Worm (Caenorhabditis elegans) whole organism, L4 larva: Measurements from ENCODE around the gene smvt-1.
A peak's percentile ranks its signal among the peaks of the same experiment; 100 is the strongest.

Experiments
- D1046.2 ChIP-seq: fragments of 200-800 bp; sonication (Bioruptor generic); IDR thresholded peaks from 2 replicates; pipeline ENCODE4 v1.3.6; 2022; ENCODE audit warnings: missing genetic modification characterization, missing compliant biosample characterization
- F26F4.8 ChIP-seq: fragments of 200-800 bp; sonication (Bioruptor generic); conservative IDR thresholded peaks from 2 replicates; pipeline ENCODE4 v1.3.6; 2022; ENCODE audit warnings: missing genetic modification characterization, missing compliant biosample characterization
- F37D6.2 ChIP-seq: sonication (generic microtip); optimal IDR thresholded peaks from 2 replicates; lab custom pipeline; 2016; ENCODE audit warnings: mild to moderate bottlenecking, missing genetic modification characterization, missing compliant biosample characterization
- F44E2.7 ChIP-seq: fragments of 200-800 bp; sonication (Bioruptor generic); IDR thresholded peaks from 2 replicates; pipeline ENCODE4 v2.1.2; 2022; ENCODE audit warnings: missing genetic modification characterization, missing compliant biosample characterization
- F49E8.2 ChIP-seq: sonication (generic microtip); optimal IDR thresholded peaks from 2 replicates; lab custom pipeline; 2016; ENCODE audit warnings: missing compliant biosample characterization, mild to moderate bottlenecking, missing genetic modification characterization, borderline replicate concordance
- T20F7.1 ChIP-seq: fragments of 200-800 bp; sonication (Bioruptor generic); optimal IDR thresholded peaks from 2 replicates; lab custom pipeline; 2018; ENCODE audit warnings: mild to moderate bottlenecking, missing genetic modification characterization, missing compliant biosample characterization
- Y105C5A.15 ChIP-seq: fragments of 200-800 bp; sonication (Bioruptor generic); IDR thresholded peaks from 2 replicates; pipeline ENCODE4 v1.3.6; 2022; ENCODE audit warnings: missing genetic modification characterization, missing compliant biosample characterization
- Y48G9A.11 ChIP-seq: fragments of 200-800 bp; sonication (Bioruptor generic); IDR thresholded peaks from 2 replicates; pipeline ENCODE4 v1.3.6; 2022; ENCODE audit warnings: missing genetic modification reagents, missing genetic modification characterization, missing compliant biosample characterization
- aha-1 ChIP-seq: fragments of 150-350 bp; peaks from one replicate; lab custom pipeline; 2014; ENCODE audit warnings: missing biosample characterization, missing genetic modification characterization
- attf-4 ChIP-seq: sonication (generic microtip); optimal IDR thresholded peaks from 3 replicates; lab custom pipeline; 2017; ENCODE audit warnings: missing biosample characterization, missing genetic modification characterization
- ceh-20 ChIP-seq: fragments of 200-800 bp; sonication (Bioruptor generic); IDR thresholded peaks from 2 replicates; pipeline ENCODE4 v1.3.6; 2022; ENCODE audit warnings: missing genetic modification reagents, missing genetic modification characterization, missing compliant biosample characterization
- ceh-44 ChIP-seq: fragments of 200-800 bp; sonication (Bioruptor generic); IDR thresholded peaks from 2 replicates; pipeline ENCODE4 v1.3.6; 2022; ENCODE audit warnings: missing genetic modification reagents, missing genetic modification characterization, missing compliant biosample characterization
- ceh-62 ChIP-seq: sonication (generic microtip); optimal IDR thresholded peaks from 2 replicates; lab custom pipeline; 2017; ENCODE audit warnings: missing biosample characterization, missing genetic modification characterization
- cey-2 ChIP-seq: sonication (generic microtip); optimal IDR thresholded peaks from 3 replicates; lab custom pipeline; 2017; ENCODE audit warnings: missing genetic modification characterization, mild to moderate bottlenecking, missing compliant biosample characterization, antibody characterized with exemption, borderline replicate concordance; ENCODE audit not compliant: insufficient read depth
- ctbp-1 ChIP-seq: fragments of 200-800 bp; sonication (Bioruptor generic); IDR thresholded peaks from 2 replicates; pipeline ENCODE4 v1.3.6; 2022; ENCODE audit warnings: missing genetic modification reagents, missing genetic modification characterization, missing compliant biosample characterization
- daf-12 ChIP-seq: fragments of 150-350 bp; optimal IDR thresholded peaks from 2 replicates; lab custom pipeline; 2014; ENCODE audit warnings: missing biosample characterization, missing genetic modification reagents, missing genetic modification characterization
- daf-16 ChIP-seq, 3 experiments: sonication (generic microtip); optimal IDR thresholded peaks; 2 replicates each; lab custom pipeline; 2016 to 2017; ENCODE audit warnings: missing genetic modification characterization in 3 of 3, missing genetic modification reagents in 3 of 3, mild to moderate bottlenecking in 2 of 3, missing compliant biosample characterization in 2 of 3, missing biosample characterization in 1 of 3, moderate library complexity in 1 of 3
- daf-19 ChIP-seq: fragments of 200-800 bp; sonication (Bioruptor generic); conservative IDR thresholded peaks from 2 replicates; pipeline ENCODE4 v1.3.6; 2022; ENCODE audit warnings: missing genetic modification characterization, missing compliant biosample characterization
- dmd-8 ChIP-seq: fragments of 200-800 bp; sonication (Bioruptor generic); IDR thresholded peaks from 2 replicates; pipeline ENCODE4 v1.3.6; 2022; ENCODE audit warnings: missing genetic modification characterization, missing compliant biosample characterization
- dmd-9 ChIP-seq: fragments of 200-800 bp; sonication (Bioruptor generic); IDR thresholded peaks from 2 replicates; pipeline ENCODE4 v1.3.6; 2022; ENCODE audit warnings: missing genetic modification reagents, missing genetic modification characterization, missing compliant biosample characterization
- duxl-1 ChIP-seq: sonication (generic microtip); optimal IDR thresholded peaks from 2 replicates; lab custom pipeline; 2016; ENCODE audit warnings: mild to moderate bottlenecking, missing genetic modification characterization, moderate library complexity, missing compliant biosample characterization; ENCODE audit not compliant: poor library complexity
- dve-1 ChIP-seq: sonication (generic microtip); optimal IDR thresholded peaks from 2 replicates; lab custom pipeline; 2017; ENCODE audit warnings: antibody characterized with exemption, mild to moderate bottlenecking, missing genetic modification characterization, missing compliant biosample characterization; ENCODE audit not compliant: insufficient read depth
- egl-43 ChIP-seq: fragments of 200-800 bp; sonication (Bioruptor generic); IDR thresholded peaks from 2 replicates; pipeline ENCODE4 v1.3.6; 2022; ENCODE audit warnings: missing genetic modification reagents, missing genetic modification characterization, missing compliant biosample characterization
- fos-1 ChIP-seq: fragments of 150-350 bp; optimal IDR thresholded peaks from 2 replicates; lab custom pipeline; 2014; ENCODE audit warnings: missing biosample characterization, missing genetic modification characterization
- lim-7 ChIP-seq: fragments of 200-800 bp; sonication (Bioruptor generic); IDR thresholded peaks from 2 replicates; pipeline ENCODE4 v1.3.6; 2022; ENCODE audit warnings: missing genetic modification characterization, missing compliant biosample characterization
- lin-29 ChIP-seq: fragments of 200-800 bp; sonication (Bioruptor generic); IDR thresholded peaks from 2 replicates; pipeline ENCODE4 v1.3.6; 2022; ENCODE audit warnings: missing genetic modification reagents, missing genetic modification characterization, missing compliant biosample characterization
- lin-39 ChIP-seq: fragments of 150-350 bp; optimal IDR thresholded peaks from 2 replicates; lab custom pipeline; 2014; ENCODE audit warnings: missing biosample characterization, missing genetic modification reagents, missing genetic modification characterization
- mdl-1 ChIP-seq, 2 experiments: fragments of 150-350 bp in 1 of 2; sonication (generic microtip) in 1 of 2; optimal IDR thresholded peaks; 2 replicates each; lab custom pipeline; 2014 to 2017; ENCODE audit warnings: missing biosample characterization in 2 of 2, missing genetic modification characterization in 2 of 2
- mxl-2 ChIP-seq: fragments of 200-800 bp; sonication (Bioruptor generic); conservative IDR thresholded peaks from 2 replicates; pipeline ENCODE4 v1.3.6; 2022; ENCODE audit warnings: missing genetic modification reagents, missing genetic modification characterization, missing compliant biosample characterization
- nhr-111 ChIP-seq: fragments of 200-800 bp; sonication (Bioruptor generic); optimal IDR thresholded peaks from 2 replicates; lab custom pipeline; 2018; ENCODE audit warnings: mild to moderate bottlenecking, missing genetic modification characterization, missing compliant biosample characterization
- nhr-25 ChIP-seq: sonication (generic microtip); optimal IDR thresholded peaks from 2 replicates; lab custom pipeline; 2017; ENCODE audit warnings: missing genetic modification characterization, mild to moderate bottlenecking, missing compliant biosample characterization, antibody characterized with exemption, moderate library complexity, borderline replicate concordance; ENCODE audit not compliant: insufficient read depth
- nhr-42 ChIP-seq: fragments of 200-800 bp; sonication (Bioruptor generic); IDR thresholded peaks from 2 replicates; pipeline ENCODE4 v1.3.6; 2022; ENCODE audit warnings: missing genetic modification characterization, missing compliant biosample characterization
- nhr-77 ChIP-seq: fragments of 150-350 bp; optimal IDR thresholded peaks from 2 replicates; lab custom pipeline; 2014; ENCODE audit warnings: missing biosample characterization, missing genetic modification characterization
- pha-4 ChIP-seq, 2 experiments: fragments of 150-350 bp in 1 of 2; fragments of 200-800 bp in 1 of 2; sonication (Bioruptor generic) in 1 of 2; IDR thresholded peaks in 1 of 2; optimal IDR thresholded peaks in 1 of 2; 2 replicates each; pipeline versions ENCODE4 v1.3.6 to Lab custom; 2014 to 2022; ENCODE audit warnings: missing genetic modification characterization in 2 of 2, missing genetic modification reagents in 2 of 2, missing biosample characterization in 1 of 2, missing compliant biosample characterization in 1 of 2
- rbr-2 ChIP-seq: sonication (generic microtip); optimal IDR thresholded peaks from 2 replicates; lab custom pipeline; 2016; ENCODE audit warnings: missing genotype, missing genetic modification characterization, missing compliant biosample characterization
- saeg-2 ChIP-seq: fragments of 200-800 bp; sonication (Bioruptor generic); IDR thresholded peaks from 2 replicates; pipeline ENCODE4 v1.3.6; 2022; ENCODE audit warnings: missing genetic modification reagents, missing genetic modification characterization, missing compliant biosample characterization
- set-16 ChIP-seq: fragments of 200-800 bp; sonication (Bioruptor generic); IDR thresholded peaks from 2 replicates; pipeline ENCODE4 v1.3.6; 2022; ENCODE audit warnings: missing genetic modification reagents, missing genetic modification characterization, missing compliant biosample characterization
- skn-1 ChIP-seq: fragments of 150-350 bp; optimal IDR thresholded peaks from 2 replicates; lab custom pipeline; 2014; ENCODE audit warnings: missing biosample characterization, missing genetic modification characterization
- snpc-1.2 ChIP-seq: fragments of 200-800 bp; sonication (Bioruptor generic); IDR thresholded peaks from 2 replicates; pipeline ENCODE4 v1.3.6; 2022; ENCODE audit warnings: missing genetic modification reagents, missing genetic modification characterization, missing compliant biosample characterization
- spr-3 ChIP-seq: fragments of 200-800 bp; sonication (Bioruptor generic); optimal IDR thresholded peaks from 2 replicates; lab custom pipeline; 2018; ENCODE audit warnings: mild to moderate bottlenecking, missing genetic modification characterization, missing compliant biosample characterization
- tra-1 ChIP-seq: fragments of 200-800 bp; sonication (Bioruptor generic); IDR thresholded peaks from 2 replicates; pipeline ENCODE4 v1.3.6; 2022; ENCODE audit warnings: missing genetic modification reagents, missing genetic modification characterization, missing compliant biosample characterization
- unc-62 ChIP-seq, 3 experiments: fragments of 150-350 bp in 1 of 3; sonication (generic microtip); optimal IDR thresholded peaks in 2 of 3; peaks in 1 of 3; 1 replicate in 1 of 3; 2 replicates in 2 of 3; lab custom pipeline; 2014 to 2017; ENCODE audit warnings: missing biosample characterization in 3 of 3, missing genetic modification characterization in 3 of 3, missing genetic modification reagents in 3 of 3, missing genotype in 1 of 3
- zfp-3 ChIP-seq: fragments of 200-800 bp; sonication (Bioruptor generic); conservative IDR thresholded peaks from 2 replicates; pipeline ENCODE4 v1.3.6; 2022; ENCODE audit warnings: missing genetic modification reagents, missing genetic modification characterization, missing compliant biosample characterization
- ztf-11 ChIP-seq: fragments of 150-350 bp; optimal IDR thresholded peaks from 2 replicates; lab custom pipeline; 2014; ENCODE audit warnings: missing biosample characterization, missing genetic modification characterization
- ztf-7 ChIP-seq: fragments of 150-350 bp; optimal IDR thresholded peaks from 2 replicates; lab custom pipeline; 2014; ENCODE audit warnings: missing biosample characterization, missing genetic modification characterization

Gene smvt-1

DNA sequence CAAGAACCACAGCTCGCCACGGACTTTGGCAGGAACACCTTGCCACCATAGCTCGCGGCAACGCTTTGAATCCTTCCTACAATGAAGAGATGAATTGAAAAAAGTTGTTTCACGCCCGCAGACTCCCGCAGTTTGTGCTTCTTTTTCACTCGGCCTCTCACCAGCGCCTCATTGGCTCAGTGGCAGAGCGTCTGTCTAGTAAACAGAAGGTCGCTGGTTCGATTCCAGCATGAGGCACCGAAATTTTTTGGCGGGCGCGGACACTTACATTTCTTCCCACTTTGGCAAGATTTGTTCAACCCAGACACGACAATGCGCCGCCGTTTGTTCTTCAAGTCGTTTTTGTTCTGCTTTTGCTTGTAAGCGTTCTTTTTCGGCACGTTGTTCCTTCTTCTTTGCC lies 20.9 kb downstream of the smvt-1 start (continued):
- TF ChIP-seq unc-62 (GFP tag; optimal IDR thresholded peaks at IDR 0.05 in 1 of 2; lab: Kevin White, UChicago): peak in 1 of 2 experiments; percentile 80
- TF ChIP-seq unc-62 (tag; optimal IDR thresholded peaks at IDR 0.05; lab: Kevin White, UChicago): no peak
- peak; percentile 80 for TF ChIP-seq pha-4 (GFP tag; IDR thresholded peaks at IDR 0.05; lab: Robert Waterston, UW)
- no peak for TF ChIP-seq pha-4 (tag; optimal IDR thresholded peaks at IDR 0.05; lab: Kevin White, UChicago)
- TF ChIP-seq ceh-20: no peak
- TF ChIP-seq lim-7 (GFP tag; lab: Robert Waterston, UW): peak; percentile 82
- TF ChIP-seq cey-2: no peak
- TF ChIP-seq fos-1: no peak
- TF ChIP-seq spr-3 (GFP tag; lab: Kevin White, UChicago): peak; percentile 34
- peak; percentile 54; the same call in 1 of the 2 replicates for TF ChIP-seq set-16 (GFP tag; lab: Robert Waterston, UW)
- TF ChIP-seq F44E2.7: 0 out of 2 replicates have a peak, but pooled peaks have one; percentile 51
- TF ChIP-seq F37D6.2 (tag; lab: Kevin White, UChicago): peak; percentile 37
- 0 out of 2 replicates have a peak, but pooled peaks have one; percentile 63 for TF ChIP-seq D1046.2 (GFP tag; lab: Robert Waterston, UW)
- TF ChIP-seq ctbp-1 (GFP tag; lab: Robert Waterston, UW): peak; percentile 59; the same call in 1 of the 2 replicates
- TF ChIP-seq dmd-8 (GFP tag; lab: Robert Waterston, UW): peak; percentile 64; the same call in 1 of the 2 replicates
- TF ChIP-seq T20F7.1 (GFP tag; lab: Kevin White, UChicago): no peak
- TF ChIP-seq mdl-1 (tag; optimal IDR thresholded peaks at IDR 0.05; lab: Kevin White, UChicago): no peak
- peak; percentile 63; the same call in 1 of the 2 replicates for TF ChIP-seq zfp-3 (GFP tag; lab: Robert Waterston, UW)
- TF ChIP-seq ztf-11: no peak
- TF ChIP-seq lin-39: no peak
- peak; percentile 33 for TF ChIP-seq F49E8.2
- TF ChIP-seq rbr-2 (tag; lab: Kevin White, UChicago): peak; percentile 39
- no peak for TF ChIP-seq ztf-7 (tag; lab: Kevin White, UChicago)
- 0 out of 2 replicates have a peak, but pooled peaks have one; percentile 48 for TF ChIP-seq nhr-42 (GFP tag; lab: Robert Waterston, UW)
- TF ChIP-seq egl-43 (GFP tag; lab: Robert Waterston, UW): peak; percentile 87

DNA sequence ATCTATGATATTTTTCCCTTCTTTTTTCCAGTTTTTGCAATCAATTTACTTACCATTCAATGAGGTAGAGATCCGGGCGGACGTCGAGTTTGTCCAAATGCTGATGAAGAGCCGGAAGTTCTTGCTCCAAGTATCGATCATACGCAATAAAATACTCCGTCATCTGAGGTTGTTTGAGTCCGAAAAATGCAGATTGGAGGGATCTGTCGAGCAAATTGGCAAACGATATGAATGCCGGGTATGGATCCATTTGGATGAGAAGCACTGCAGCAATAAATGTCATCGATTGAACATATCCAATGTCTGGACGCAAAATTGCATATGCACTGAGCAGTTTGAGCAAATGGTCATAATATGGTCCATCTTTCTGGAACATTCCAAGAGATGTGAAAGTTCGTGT lies 21.6 kb downstream of the smvt-1 start:
- no peak for TF ChIP-seq dve-1 (tag; lab: Kevin White, UChicago)
- no peak for TF ChIP-seq zfp-3 (GFP tag; lab: Robert Waterston, UW)
- TF ChIP-seq aha-1 (tag; lab: Kevin White, UChicago): no peak
- TF ChIP-seq skn-1: no peak
- TF ChIP-seq ceh-62: no peak
- TF ChIP-seq Y105C5A.15 (GFP tag; lab: Robert Waterston, UW): no peak
- no peak for TF ChIP-seq attf-4 (tag; lab: Kevin White, UChicago)
- no peak for TF ChIP-seq dmd-9 (GFP tag; lab: Robert Waterston, UW)
- TF ChIP-seq fos-1: no peak
- TF ChIP-seq ceh-20: no peak
- TF ChIP-seq nhr-77 (tag; lab: Kevin White, UChicago): no peak
- no peak for TF ChIP-seq daf-19 (GFP tag; lab: Robert Waterston, UW)
- no peak for TF ChIP-seq saeg-2 (GFP tag; lab: Robert Waterston, UW)
- no peak for TF ChIP-seq nhr-25 (tag; lab: Kevin White, UChicago)

DNA sequence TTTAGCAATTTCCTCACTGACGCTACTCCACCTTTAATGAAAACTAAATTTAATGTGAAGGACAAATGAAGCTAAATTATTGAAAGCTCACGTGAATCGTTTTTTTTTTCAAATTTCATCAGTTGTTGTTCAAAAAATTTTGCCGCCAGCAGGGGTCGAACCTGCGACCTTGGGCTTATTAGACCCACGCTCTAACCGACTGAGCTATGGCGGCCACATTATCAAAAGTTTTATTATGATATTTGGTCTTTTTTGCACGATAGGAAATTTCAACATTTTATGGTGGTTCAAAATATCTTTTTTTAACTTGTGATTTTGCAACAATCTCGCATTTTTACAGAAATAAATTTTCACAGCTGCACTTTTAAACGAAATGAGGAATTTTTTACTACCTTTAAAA lies 22.7 kb downstream of the smvt-1 start:
- TF ChIP-seq daf-16 (GFP tag; optimal IDR thresholded peaks at IDR 0.05; lab: Kevin White, UChicago) (peak in 1 of 2 experiments; percentile 8), daf-16 (tag; optimal IDR thresholded peaks at IDR 0.05; lab: Kevin White, UChicago) (peak; percentile 29), snpc-1.2 (GFP tag; lab: Robert Waterston, UW) (peak; percentile 52; the same call in 1 of the 2 replicates), Y48G9A.11 (GFP tag; lab: Robert Waterston, UW) (0 out of 2 replicates have a peak, but pooled peaks have one; percentile 15), mxl-2 (GFP tag; lab: Robert Waterston, UW) (0 out of 2 replicates have a peak, but pooled peaks have one; percentile 25), ceh-44 (GFP tag; lab: Robert Waterston, UW) (peak; percentile 32; the same call in 1 of the 2 replicates), tra-1 (GFP tag; lab: Robert Waterston, UW) (0 out of 2 replicates have a peak, but pooled peaks have one; percentile 35), lin-29 (GFP tag; lab: Robert Waterston, UW) (no peak), egl-43 (GFP tag; lab: Robert Waterston, UW) (peak; percentile 47; the same call in 1 of the 2 replicates), duxl-1 (peak; percentile 27), daf-12 (tag; lab: Kevin White, UChicago) (no peak), lim-7 (GFP tag; lab: Robert Waterston, UW) (peak; percentile 71), pha-4 (GFP tag; IDR thresholded peaks at IDR 0.05; lab: Robert Waterston, UW) (peak; percentile 76; the same call in 1 of the 2 replicates), pha-4 (tag; optimal IDR thresholded peaks at IDR 0.05; lab: Kevin White, UChicago) (no peak), nhr-111 (no peak), F26F4.8 (GFP tag; lab: Robert Waterston, UW) (0 out of 2 replicates have a peak, but pooled peaks have one; percentile 9)
